Worm (Caenorhabditis elegans): ENCODE results near the gene chil-13.

DNA sequence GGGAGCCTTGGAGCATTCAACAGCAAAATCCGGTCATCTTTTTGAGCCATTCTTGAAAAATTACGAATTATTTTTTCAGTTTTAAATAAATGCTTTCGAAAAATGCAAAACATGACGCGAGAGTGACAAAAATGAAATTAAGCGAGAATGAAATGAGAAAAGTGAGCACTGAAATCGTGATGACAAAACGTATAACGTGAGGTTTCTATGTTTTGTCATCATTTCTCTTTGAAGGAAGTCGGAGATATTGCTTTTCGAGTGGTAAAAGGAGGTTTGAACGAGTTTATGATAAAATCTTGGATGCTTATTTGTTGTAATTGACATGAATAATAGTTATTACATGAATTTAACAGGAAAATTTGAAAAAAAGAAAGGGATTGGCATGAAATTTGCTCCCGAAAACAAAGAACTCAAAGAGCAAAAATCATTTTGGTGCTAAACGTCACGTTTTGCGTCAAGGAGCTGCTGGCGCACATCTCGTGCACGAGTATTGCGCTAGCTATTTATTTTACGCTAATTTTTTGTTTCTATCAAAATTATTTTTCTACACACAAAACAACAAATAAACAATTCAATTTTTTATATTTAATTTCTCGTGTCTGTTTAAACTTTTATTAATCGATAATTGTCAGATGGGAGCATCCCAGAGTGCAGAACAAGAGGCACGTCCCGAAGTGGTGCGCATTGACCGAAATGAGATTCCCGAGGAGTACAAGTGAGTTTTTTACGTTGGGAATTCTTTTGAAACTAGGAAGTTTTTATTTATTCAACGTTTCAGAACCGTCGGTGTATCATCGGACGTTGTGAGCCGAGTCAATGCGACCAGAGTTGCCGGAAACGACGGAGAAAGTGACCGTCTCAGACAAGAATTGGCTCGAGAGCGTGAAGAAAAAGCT lies 21.5 kb downstream of the chil-13 start, which contains the start of the genes gss-1 and chch-3:
- TF ChIP-seq nhr-12 (tag; optimal IDR thresholded peaks at IDR 0.05): no peak
- no peak for TF ChIP-seq nhr-28 (tag; optimal IDR thresholded peaks at IDR 0.05)
- no peak for TF ChIP-seq hlh-1 (tag; optimal IDR thresholded peaks at IDR 0.05)
- no peak for TF ChIP-seq snpc-4 (tag; optimal IDR thresholded peaks at IDR 0.05)
- no peak for TF ChIP-seq cnd-1 (tag; optimal IDR thresholded peaks at IDR 0.05)
- TF ChIP-seq mep-1 (tag; optimal IDR thresholded peaks at IDR 0.05): peak; percentile 68
- TF ChIP-seq blmp-1 (tag; optimal IDR thresholded peaks at IDR 0.05): no peak
- no peak for TF ChIP-seq unc-62 (GFP tag; optimal IDR thresholded peaks at IDR 0.05)

All from whole organism, mixed stage, embryonic.